Fruit fly (Drosophila melanogaster) whole organism, embryonic: ENCODE data around the gene dhd.

Experiments
- Blimp-1 ChIP-seq: fragments of 200-800 bp; sonication (Bioruptor generic); optimal IDR thresholded peaks from 3 replicates; lab custom pipeline; 2018; ENCODE audit warnings: missing biosample characterization, missing genetic modification characterization, mild to moderate bottlenecking, moderate library complexity, missing genetic modification reagents
- CG10274 ChIP-seq: fragments of 200-800 bp; sonication (Bioruptor generic); optimal IDR thresholded peaks from 3 replicates; lab custom pipeline; 2017; ENCODE audit warnings: missing biosample characterization, mild to moderate bottlenecking, missing genetic modification characterization
- CG11695 ChIP-seq: fragments of 200-800 bp; sonication (Bioruptor generic); IDR thresholded peaks from 3 replicates; pipeline ENCODE4 v1.3.6; 2022; ENCODE audit warnings: missing biosample characterization, missing genetic modification characterization
- CG12071 ChIP-seq: fragments of 200-800 bp; sonication (Bioruptor generic); optimal IDR thresholded peaks from 3 replicates; lab custom pipeline; 2018; ENCODE audit warnings: missing biosample characterization, mild to moderate bottlenecking, missing genetic modification characterization
- CG12299 ChIP-seq: fragments of 200-800 bp; sonication (Bioruptor generic); optimal IDR thresholded peaks from 2 replicates; lab custom pipeline; 2018; ENCODE audit warnings: missing biosample characterization, mild to moderate bottlenecking, missing genetic modification characterization
- CG1529 ChIP-seq: fragments of 200-800 bp; sonication (Bioruptor generic); optimal IDR thresholded peaks from 3 replicates; lab custom pipeline; 2018; ENCODE audit warnings: missing biosample characterization, missing genetic modification characterization
- CG1603 ChIP-seq: fragments of 200-800 bp; sonication (Bioruptor generic); optimal IDR thresholded peaks from 2 replicates; lab custom pipeline; 2019; ENCODE audit warnings: missing biosample characterization, mild to moderate bottlenecking, missing genetic modification characterization, moderate library complexity
- CG16813 ChIP-seq: fragments of 200-800 bp; sonication (Bioruptor generic); IDR thresholded peaks from 3 replicates; pipeline ENCODE4 v1.3.6; 2022; ENCODE audit warnings: missing biosample characterization, missing genetic modification characterization; ENCODE audit not compliant: partially characterized antibody
- CG17912 ChIP-seq: fragments of 200-800 bp; sonication (Bioruptor generic); optimal IDR thresholded peaks from 2 replicates; lab custom pipeline; 2018; ENCODE audit warnings: missing biosample characterization, mild to moderate bottlenecking, missing genetic modification characterization
- CG1832 ChIP-seq: fragments of 200-800 bp; sonication (Bioruptor generic); optimal IDR thresholded peaks from 2 replicates; lab custom pipeline; 2017; ENCODE audit warnings: missing biosample characterization, mild to moderate bottlenecking, missing genetic modification characterization, inconsistent platforms
- CG30431 ChIP-seq: fragments of 200-800 bp; sonication (Bioruptor generic); optimal IDR thresholded peaks from 2 replicates; lab custom pipeline; 2017; ENCODE audit warnings: missing biosample characterization, missing genetic modification characterization
- CG32532 ChIP-seq: fragments of 200-800 bp; sonication (Bioruptor generic); IDR thresholded peaks from 2 replicates; pipeline ENCODE4 v1.3.6; 2022; ENCODE audit warnings: missing biosample characterization, missing genetic modification characterization
- CG32772 ChIP-seq: fragments of 200-800 bp; sonication (Bioruptor generic); IDR thresholded peaks from 2 replicates; pipeline ENCODE4 v1.3.6; 2022; ENCODE audit warnings: missing biosample characterization, missing genetic modification characterization
- CG33213 ChIP-seq: fragments of 200-800 bp; sonication (Bioruptor generic); optimal IDR thresholded peaks from 3 replicates; lab custom pipeline; 2016; ENCODE audit warnings: missing biosample characterization, missing genetic modification characterization
- CG34376 ChIP-seq: fragments of 200-800 bp; sonication (Bioruptor generic); optimal IDR thresholded peaks from 2 replicates; lab custom pipeline; 2018; ENCODE audit warnings: missing biosample characterization, mild to moderate bottlenecking, missing genetic modification characterization
- CG3726 ChIP-seq: fragments of 200-800 bp; sonication (Bioruptor generic); IDR thresholded peaks from 3 replicates; pipeline ENCODE4, ENCODE4 v1.3.6; 2022; ENCODE audit warnings: missing biosample characterization, missing genetic modification characterization
- CG43689 ChIP-seq: fragments of 200-800 bp; sonication (Bioruptor generic); IDR thresholded peaks from 2 replicates; pipeline ENCODE4 v1.3.6; 2022; ENCODE audit warnings: missing biosample characterization, missing genetic modification characterization
- CG4854 ChIP-seq: fragments of 200-800 bp; sonication (Bioruptor generic); optimal IDR thresholded peaks from 2 replicates; lab custom pipeline; 2016; ENCODE audit warnings: missing biosample characterization, missing genetic modification characterization, inconsistent platforms
- CG7839 ChIP-seq: fragments of 200-800 bp; sonication (Bioruptor generic); optimal IDR thresholded peaks from 3 replicates; lab custom pipeline; 2018; ENCODE audit warnings: missing biosample characterization, mild to moderate bottlenecking, missing genetic modification characterization, moderate library complexity
- CG9609 ChIP-seq: fragments of 200-800 bp; sonication (Bioruptor generic); optimal IDR thresholded peaks from 3 replicates; lab custom pipeline; 2016; ENCODE audit warnings: missing biosample characterization, missing genetic modification characterization
- CrebB ChIP-seq: fragments of 200-800 bp; sonication (Bioruptor generic); optimal IDR thresholded peaks from 3 replicates; lab custom pipeline; 2018; ENCODE audit warnings: missing biosample characterization, mild to moderate bottlenecking, missing genetic modification characterization
- ERR ChIP-seq: fragments of 200-800 bp; sonication (Bioruptor generic); optimal IDR thresholded peaks from 2 replicates; lab custom pipeline; 2016; ENCODE audit warnings: missing biosample characterization, missing genetic modification characterization
- GATAe ChIP-seq: fragments of 200-800 bp; sonication (Bioruptor generic); conservative IDR thresholded peaks from 2 replicates; pipeline ENCODE4 v1.3.6; 2022; ENCODE audit warnings: missing biosample characterization, missing genetic modification characterization
- Hey ChIP-seq: fragments of 200-800 bp; sonication (Bioruptor generic); optimal IDR thresholded peaks from 3 replicates; lab custom pipeline; 2018; ENCODE audit warnings: missing biosample characterization, mild to moderate bottlenecking, missing genetic modification characterization
- Hsf ChIP-seq: fragments of 200-800 bp; sonication (Bioruptor generic); optimal IDR thresholded peaks from 3 replicates; lab custom pipeline; 2016; ENCODE audit warnings: missing biosample characterization, missing genetic modification characterization
- Lhr ChIP-seq: fragments of 200-800 bp; sonication (Bioruptor generic); optimal IDR thresholded peaks from 3 replicates; lab custom pipeline; 2017; ENCODE audit warnings: mild to moderate bottlenecking, missing biosample characterization, missing genetic modification reagents, missing genetic modification characterization
- Mes4 ChIP-seq: fragments of 200-800 bp; sonication (Bioruptor generic); optimal IDR thresholded peaks from 2 replicates; lab custom pipeline; 2016; ENCODE audit warnings: missing biosample characterization, missing genetic modification characterization
- Oaz ChIP-seq: fragments of 200-800 bp; sonication (Bioruptor generic); IDR thresholded peaks from 2 replicates; pipeline ENCODE4 v1.3.6; 2022; ENCODE audit warnings: missing biosample characterization, missing genetic modification characterization
- Oli ChIP-seq: fragments of 200-800 bp; sonication (Bioruptor generic); optimal IDR thresholded peaks from 2 replicates; lab custom pipeline; 2018; ENCODE audit warnings: missing biosample characterization, mild to moderate bottlenecking, missing genetic modification characterization, moderate library complexity
- PHDP ChIP-seq: fragments of 200-800 bp; sonication (Bioruptor generic); optimal IDR thresholded peaks from 3 replicates; lab custom pipeline; 2018; ENCODE audit warnings: missing biosample characterization, mild to moderate bottlenecking, missing genetic modification characterization, moderate library complexity
- Rfx ChIP-seq: fragments of 200-800 bp; sonication (Bioruptor generic); IDR thresholded peaks from 2 replicates; pipeline ENCODE4 v1.3.6; 2022; ENCODE audit warnings: missing biosample characterization, missing genetic modification characterization
- Rx ChIP-seq: fragments of 200-800 bp; sonication (Bioruptor generic); IDR thresholded peaks from 2 replicates; pipeline ENCODE4 v1.3.6; 2022; ENCODE audit warnings: missing biosample characterization, missing genetic modification characterization
- Sox102F ChIP-seq: fragments of 200-800 bp; sonication (Bioruptor generic); optimal IDR thresholded peaks from 2 replicates; lab custom pipeline; 2018; ENCODE audit warnings: missing biosample characterization, mild to moderate bottlenecking, missing genetic modification characterization, moderate library complexity
- Vsx1 ChIP-seq: fragments of 200-800 bp; sonication (Bioruptor generic); optimal IDR thresholded peaks from 2 replicates; lab custom pipeline; 2017; ENCODE audit warnings: missing biosample characterization, mild to moderate bottlenecking, missing genetic modification characterization, missing genetic modification reagents
- YL-1 ChIP-seq: fragments of 200-800 bp; sonication (Bioruptor generic); optimal IDR thresholded peaks from 3 replicates; lab custom pipeline; 2017; ENCODE audit warnings: missing biosample characterization, mild to moderate bottlenecking, missing genetic modification characterization
- az2 ChIP-seq: fragments of 200-800 bp; sonication (Bioruptor generic); optimal IDR thresholded peaks from 3 replicates; lab custom pipeline; 2016; ENCODE audit warnings: missing biosample characterization, missing genetic modification characterization
- caup ChIP-seq: fragments of 200-800 bp; sonication (Bioruptor generic); optimal IDR thresholded peaks from 3 replicates; lab custom pipeline; 2017; ENCODE audit warnings: missing biosample characterization, mild to moderate bottlenecking, missing genetic modification characterization, moderate library complexity; ENCODE audit not compliant: severe bottlenecking
- chinmo ChIP-seq: fragments of 200-800 bp; sonication (Bioruptor generic); IDR thresholded peaks from 4 replicates; pipeline ENCODE4 v1.3.6; 2022; ENCODE audit warnings: missing biosample characterization, missing genetic modification characterization; ENCODE audit not compliant: partially characterized antibody
- ci ChIP-seq: fragments of 200-800 bp; sonication (Bioruptor generic); IDR thresholded peaks from 3 replicates; pipeline ENCODE4 v1.3.6; 2022; ENCODE audit warnings: missing biosample characterization, missing genetic modification characterization
- dmrt99B ChIP-seq: fragments of 200-800 bp; sonication (Bioruptor generic); optimal IDR thresholded peaks from 2 replicates; lab custom pipeline; 2018; ENCODE audit warnings: missing biosample characterization, mild to moderate bottlenecking, missing genetic modification characterization, moderate library complexity
- fd3F ChIP-seq: fragments of 200-800 bp; sonication (Bioruptor generic); optimal IDR thresholded peaks from 2 replicates; lab custom pipeline; 2018; ENCODE audit warnings: missing biosample characterization, mild to moderate bottlenecking, missing genetic modification characterization, moderate library complexity
- fru ChIP-seq: fragments of >200 bp; optimal IDR thresholded peaks from 2 replicates; lab custom pipeline; 2017
- hbn ChIP-seq: fragments of 200-800 bp; sonication (Bioruptor generic); IDR thresholded peaks from 2 replicates; pipeline ENCODE4 v1.3.6; 2022; ENCODE audit warnings: missing biosample characterization, missing genetic modification characterization; ENCODE audit not compliant: partially characterized antibody
- hth ChIP-seq: fragments of >200 bp; optimal IDR thresholded peaks from 2 replicates; lab custom pipeline; 2017; ENCODE audit warnings: inconsistent platforms
- lmd ChIP-seq: fragments of 200-800 bp; sonication (Bioruptor generic); IDR thresholded peaks from 2 replicates; pipeline ENCODE4 v1.3.6; 2022; ENCODE audit warnings: missing biosample characterization, missing genetic modification characterization
- luna ChIP-seq: fragments of 200-800 bp; sonication (Bioruptor generic); optimal IDR thresholded peaks from 2 replicates; lab custom pipeline; 2016; ENCODE audit warnings: missing biosample characterization, missing genetic modification characterization
- nerfin-1 ChIP-seq: fragments of 200-800 bp; sonication (Bioruptor generic); optimal IDR thresholded peaks from 3 replicates; lab custom pipeline; 2019; ENCODE audit warnings: missing biosample characterization, mild to moderate bottlenecking, missing genetic modification characterization, moderate library complexity
- odd ChIP-seq: fragments of 200-800 bp; sonication (Bioruptor generic); optimal IDR thresholded peaks from 2 replicates; lab custom pipeline; 2017; ENCODE audit warnings: missing biosample characterization, mild to moderate bottlenecking, missing genetic modification characterization
- run ChIP-seq: fragments of 200-800 bp; sonication (Bioruptor generic); optimal IDR thresholded peaks from 3 replicates; lab custom pipeline; 2018; ENCODE audit warnings: missing biosample characterization, mild to moderate bottlenecking, missing genetic modification characterization
- schlank ChIP-seq: fragments of 200-800 bp; sonication (Bioruptor generic); optimal IDR thresholded peaks from 2 replicates; lab custom pipeline; 2018; ENCODE audit warnings: missing biosample characterization, mild to moderate bottlenecking, missing genetic modification characterization
- tap ChIP-seq: fragments of 200-800 bp; optimal IDR thresholded peaks from 3 replicates; lab custom pipeline; 2019; ENCODE audit warnings: missing biosample characterization, mild to moderate bottlenecking, missing genetic modification characterization, moderate library complexity

Gene dhd

dm6 chrX:5336722-5337121 is 24.8 kb downstream of the dhd start (continued):
- TF ChIP-seq CG1832 (GFP tag; lab: Kevin White, UChicago), result no peak
- no peak for TF ChIP-seq CG10274 (GFP tag; lab: Kevin White, UChicago)
- peak; percentile 32 for TF ChIP-seq tap (tag; lab: Kevin White, UChicago)
- no peak for TF ChIP-seq luna (GFP tag; lab: Kevin White, UChicago)
- no peak for TF ChIP-seq CG32772
- TF ChIP-seq chinmo, result no peak
- TF ChIP-seq CG11695 (GFP tag; lab: Robert Waterston, UW), result no peak
- peak; percentile 63 for TF ChIP-seq Sox102F
- TF ChIP-seq CG32532 (GFP tag; lab: Robert Waterston, UW), result peak; percentile 32; the same call in 1 of the 2 replicates
- no peak for TF ChIP-seq Rx
- peak; percentile 11 for TF ChIP-seq nerfin-1 (tag; lab: Kevin White, UChicago)
- peak; percentile 34 for TF ChIP-seq CG12071
- no peak for TF ChIP-seq Lhr (GFP tag; lab: Kevin White, UChicago)
- no peak for TF ChIP-seq fru (lab: Kevin White, UChicago)
- TF ChIP-seq PHDP, result peak; percentile 60
- TF ChIP-seq hth, result no peak
- TF ChIP-seq ERR (GFP tag; lab: Kevin White, UChicago), result no peak
- no peak for TF ChIP-seq CG33213 (GFP tag; lab: Kevin White, UChicago)
- TF ChIP-seq az2 (GFP tag; lab: Kevin White, UChicago), result no peak
- peak; percentile 1 for TF ChIP-seq CG12299 (tag; lab: Kevin White, UChicago)
- TF ChIP-seq CG17912 (GFP tag; lab: Kevin White, UChicago), result no peak
- peak; percentile 9 for TF ChIP-seq odd (GFP tag; lab: Kevin White, UChicago)
- TF ChIP-seq CG30431 (GFP tag; lab: Kevin White, UChicago), result no peak
- TF ChIP-seq Mes4 (GFP tag; lab: Kevin White, UChicago), result no peak
- TF ChIP-seq Hey, result no peak
- no peak for TF ChIP-seq CG3726 (GFP tag; lab: Robert Waterston, UW)
- TF ChIP-seq GATAe (GFP tag; lab: Robert Waterston, UW), result no peak
- TF ChIP-seq CG7839 (tag; lab: Kevin White, UChicago), result peak; percentile 55
- TF ChIP-seq CG1529 (GFP tag; lab: Kevin White, UChicago), result no peak
- no peak for TF ChIP-seq run (tag; lab: Kevin White, UChicago)
- peak; percentile 52; the same call in 1 of the 2 replicates for TF ChIP-seq Rfx (GFP tag; lab: Robert Waterston, UW)
- peak; percentile 41; the same call in 1 of the 2 replicates for TF ChIP-seq lmd (GFP tag; lab: Robert Waterston, UW)
- no peak for TF ChIP-seq YL-1 (GFP tag; lab: Kevin White, UChicago)
- peak; percentile 37 for TF ChIP-seq schlank (tag; lab: Kevin White, UChicago)
- TF ChIP-seq Oaz (GFP tag; lab: Robert Waterston, UW), result no peak
- peak; percentile 2 for TF ChIP-seq Hsf (GFP tag; lab: Kevin White, UChicago)
- peak; percentile 41 for TF ChIP-seq CG1603 (tag; lab: Kevin White, UChicago)
- peak; percentile 27 for TF ChIP-seq Oli (tag; lab: Kevin White, UChicago)
- TF ChIP-seq CG34376 (GFP tag; lab: Kevin White, UChicago), result peak; percentile 36
- TF ChIP-seq Vsx1 (GFP tag; lab: Kevin White, UChicago), result no peak
- peak; percentile 5 for TF ChIP-seq Blimp-1
- TF ChIP-seq fd3F (GFP tag; lab: Kevin White, UChicago), result peak; percentile 27
- no peak for TF ChIP-seq CG16813
- TF ChIP-seq CG9609, result no peak
- TF ChIP-seq hbn (GFP tag; lab: Robert Waterston, UW), result no peak
- 0 out of 3 replicates have a peak, but pooled peaks have one; percentile 44 for TF ChIP-seq ci
- peak; percentile 61 for TF ChIP-seq dmrt99B (tag; lab: Kevin White, UChicago)
- no peak for TF ChIP-seq CG43689 (GFP tag; lab: Robert Waterston, UW)
- peak; percentile 12 for TF ChIP-seq CrebB
- peak; percentile 7 for TF ChIP-seq CG4854 (GFP tag; lab: Kevin White, UChicago)
- peak; percentile 54 for TF ChIP-seq caup (GFP tag; lab: Kevin White, UChicago)
